Worm (Caenorhabditis elegans): ENCODE measurements around the gene sri-29.

- TF ChIP-seq nhr-12 (tag; optimal IDR thresholded peaks at IDR 0.05) (no peak), unc-62 (GFP tag; optimal IDR thresholded peaks at IDR 0.05) (no peak), tbx-8 (GFP tag; optimal IDR thresholded peaks at IDR 0.05) (no peak), lsy-2 (tag; optimal IDR thresholded peaks at IDR 0.05) (no peak), nhr-237 (tag; optimal IDR thresholded peaks at IDR 0.05) (no peak), sptf-1 (tag; optimal IDR thresholded peaks at IDR 0.05) (no peak), elt-3 (tag; optimal IDR thresholded peaks at IDR 0.05) (no peak), nhr-28 (tag; optimal IDR thresholded peaks at IDR 0.05) (no peak), nhr-76 (tag; optimal IDR thresholded peaks at IDR 0.05) (no peak)
These were observed 10.5 kb downstream of the sri-29 start for ce11 chrII:3054622-3055021.

Data from whole organism, mixed stage, embryonic.